Fruit fly (Drosophila melanogaster) whole organism: ENCODE results near the gene Usp8.

Experiments
- CG8478 ChIP-seq: fragments of >200 bp; optimal IDR thresholded peaks from 2 replicates; lab custom pipeline; 2018; ENCODE audit warnings: inconsistent platforms
- Dll ChIP-seq: fragments of >200 bp; optimal IDR thresholded peaks from 2 replicates; lab custom pipeline; 2017
- EcR ChIP-seq, 2 experiments: fragments of >200 bp; optimal IDR thresholded peaks; 2 replicates each; lab custom pipeline; 2017; ENCODE audit warnings: missing biosample characterization in 2 of 2, missing genetic modification characterization in 2 of 2, missing genetic modification reagents in 2 of 2
- pan ChIP-seq: fragments of >200 bp; optimal IDR thresholded peaks from 2 replicates; lab custom pipeline; 2017
- psq ChIP-seq: fragments of >200 bp; optimal IDR thresholded peaks from 2 replicates; lab custom pipeline; 2017
- usp ChIP-seq: fragments of >200 bp; optimal IDR thresholded peaks from 2 replicates; lab custom pipeline; 2017; ENCODE audit warnings: missing biosample characterization, missing genetic modification characterization, mixed read lengths

Usp8 gene

dm6 chr3R:21129617-21130016 is 4.4 kb upstream of the Usp8 start, which contains the start of gene Obp93a:
Gene Obp93a, minus strand, starts transcription at chr3R:21129717.
- TF ChIP-seq Dll (lab: Kevin White, UChicago), result no peak
- no peak for TF ChIP-seq usp (GFP tag; lab: Kevin White, UChicago)
- no peak for TF ChIP-seq CG8478 (lab: Kevin White, UChicago)
- TF ChIP-seq psq, result no peak
- TF ChIP-seq EcR (GFP tag; optimal IDR thresholded peaks at IDR 0.05; lab: Kevin White, UChicago), result no peak
- no peak for TF ChIP-seq pan

DNA sequence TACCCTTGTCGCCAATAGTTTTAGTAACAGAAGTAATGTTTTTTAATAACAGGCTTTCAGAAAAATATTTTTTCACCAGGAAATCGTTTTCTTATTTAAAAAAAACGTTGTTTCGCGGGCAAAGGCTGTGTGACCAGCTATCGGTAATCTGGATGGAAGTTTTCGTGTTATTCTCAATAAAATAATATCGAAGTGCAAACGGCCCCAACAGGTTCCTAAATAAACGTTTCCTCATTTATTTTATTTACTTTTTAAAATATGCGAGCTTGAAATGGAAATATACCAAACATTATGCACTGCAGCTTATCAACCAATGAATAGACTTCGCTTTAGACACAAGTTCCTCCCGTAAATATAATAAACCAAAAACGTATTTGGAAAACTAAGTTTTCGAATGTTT is 4.0 kb upstream of the Usp8 start, which contains the start of gene Ice2:
Gene Ice2 (plus strand): TSS at position 167 of the 400 bp plus-strand sequence.
- TF ChIP-seq psq (no peak), Dll (lab: Kevin White, UChicago) (no peak), CG8478 (lab: Kevin White, UChicago) (no peak), pan (no peak), EcR (GFP tag; optimal IDR thresholded peaks at IDR 0.05; lab: Kevin White, UChicago) (no peak), usp (GFP tag; lab: Kevin White, UChicago) (no peak)

dm6 chr3R:21133517-21133916 is 545 bp upstream of the Usp8 start, which contains the start of gene Trm7-34:
Gene Trm7-34, minus strand, starts transcription at chr3R:21133881.
- TF ChIP-seq CG8478 (lab: Kevin White, UChicago), result no peak

- TF ChIP-seq usp (GFP tag; lab: Kevin White, UChicago), result no peak
- TF ChIP-seq EcR (GFP tag; optimal IDR thresholded peaks at IDR 0.05; lab: Kevin White, UChicago), result no peak
- TF ChIP-seq pan, result no peak
- no peak for TF ChIP-seq psq
- no peak for TF ChIP-seq CG8478 (lab: Kevin White, UChicago)
- TF ChIP-seq Dll (lab: Kevin White, UChicago), result no peak
Observed at dm6 chr3R:21138220-21138754, 4.2 kb downstream of the Usp8 start, which contains the start of gene meigo. Gene meigo, plus strand, starts transcription at chr3R:21138270.

dm6 chr3R:21140458-21140857 is 6.4 kb downstream of the Usp8 start, which contains the start of gene SNF4Agamma:
Gene SNF4Agamma, plus strand, starts transcription at chr3R:21140739.
- TF ChIP-seq psq (no peak), usp (GFP tag; lab: Kevin White, UChicago) (no peak)

DNA sequence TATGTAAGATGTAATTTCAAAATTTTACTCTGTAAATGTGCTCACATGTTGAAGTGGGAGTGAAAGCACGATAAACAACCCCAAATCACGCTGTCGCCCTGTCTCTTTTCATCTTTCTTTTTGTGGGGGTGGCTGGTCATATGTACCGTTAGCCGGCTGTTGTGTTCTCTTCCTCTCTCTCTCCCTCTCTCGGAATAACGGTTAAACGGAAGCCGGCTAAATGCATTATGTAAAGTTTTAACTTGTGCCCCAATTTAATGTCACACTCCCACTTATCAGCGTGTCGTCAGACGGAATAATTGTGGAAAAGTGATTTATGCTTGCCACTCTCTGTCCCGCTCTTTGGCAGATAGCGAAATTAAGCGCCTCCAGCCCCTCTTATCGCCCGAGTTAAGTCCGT is 7.3 kb downstream of the Usp8 start:
- no peak for TF ChIP-seq pan
- TF ChIP-seq CG8478 (lab: Kevin White, UChicago), result no peak
- no peak for TF ChIP-seq Dll (lab: Kevin White, UChicago)
- no peak for TF ChIP-seq usp (GFP tag; lab: Kevin White, UChicago)
- TF ChIP-seq EcR (GFP tag; optimal IDR thresholded peaks at IDR 0.05; lab: Kevin White, UChicago), result no peak
- no peak for TF ChIP-seq psq

DNA sequence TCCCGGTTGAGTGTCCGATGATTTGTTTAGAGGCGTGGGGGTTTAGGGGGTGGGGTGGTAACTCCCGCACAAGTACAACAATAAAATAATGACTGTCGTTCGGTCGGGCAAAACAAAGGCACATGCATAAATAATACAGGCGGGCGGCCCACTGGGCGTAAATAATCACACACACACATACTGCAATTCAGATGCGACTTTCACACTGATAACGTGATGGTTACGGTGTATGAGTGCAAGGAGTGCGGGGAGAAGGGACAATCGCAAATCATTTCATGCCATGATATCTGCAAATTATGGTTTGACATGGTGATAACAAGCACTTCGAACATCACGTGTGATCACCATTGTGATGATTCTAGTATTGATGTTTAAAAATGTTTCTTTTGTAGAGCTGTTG is 16.0 kb downstream of the Usp8 start:
- no peak for TF ChIP-seq Dll (lab: Kevin White, UChicago)
- TF ChIP-seq pan, result no peak
- TF ChIP-seq EcR (GFP tag; optimal IDR thresholded peaks at IDR 0.05; lab: Kevin White, UChicago), result no peak
- no peak for TF ChIP-seq CG8478 (lab: Kevin White, UChicago)
- no peak for TF ChIP-seq usp (GFP tag; lab: Kevin White, UChicago)
- no peak for TF ChIP-seq psq

dm6 chr3R:21151090-21151870 is 17.2 kb downstream of the Usp8 start:
- TF ChIP-seq psq (no peak), usp (GFP tag; lab: Kevin White, UChicago) (no peak), Dll (lab: Kevin White, UChicago) (no peak), CG8478 (lab: Kevin White, UChicago) (no peak), EcR (GFP tag; optimal IDR thresholded peaks at IDR 0.05; lab: Kevin White, UChicago) (no peak), pan (no peak)

DNA sequence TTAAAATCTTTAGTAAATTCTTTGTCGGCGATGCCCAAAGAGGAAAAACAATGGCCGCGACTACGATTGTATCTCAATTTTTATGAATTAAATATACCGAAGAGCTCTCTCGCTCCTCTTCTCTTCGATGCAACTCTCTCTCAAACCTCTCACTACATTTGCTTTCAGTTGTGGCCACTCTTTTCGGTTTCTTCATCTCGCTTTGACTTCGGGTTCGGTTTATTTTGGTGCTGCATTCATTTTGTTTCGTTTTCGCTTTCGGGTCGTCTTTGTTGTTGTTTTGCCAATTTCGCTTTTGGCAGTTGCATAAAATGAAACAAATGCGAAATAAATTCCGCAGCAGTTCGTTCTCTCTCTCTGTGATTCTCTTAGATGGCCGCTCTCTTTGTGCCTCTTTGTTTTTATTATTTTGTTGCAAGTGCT is 18.8 kb downstream of the Usp8 start:
- TF ChIP-seq CG8478 (lab: Kevin White, UChicago) (no peak), psq (no peak), pan (no peak), Dll (lab: Kevin White, UChicago) (no peak), usp (GFP tag; lab: Kevin White, UChicago) (no peak), EcR (GFP tag; optimal IDR thresholded peaks at IDR 0.05; lab: Kevin White, UChicago) (no peak)

DNA sequence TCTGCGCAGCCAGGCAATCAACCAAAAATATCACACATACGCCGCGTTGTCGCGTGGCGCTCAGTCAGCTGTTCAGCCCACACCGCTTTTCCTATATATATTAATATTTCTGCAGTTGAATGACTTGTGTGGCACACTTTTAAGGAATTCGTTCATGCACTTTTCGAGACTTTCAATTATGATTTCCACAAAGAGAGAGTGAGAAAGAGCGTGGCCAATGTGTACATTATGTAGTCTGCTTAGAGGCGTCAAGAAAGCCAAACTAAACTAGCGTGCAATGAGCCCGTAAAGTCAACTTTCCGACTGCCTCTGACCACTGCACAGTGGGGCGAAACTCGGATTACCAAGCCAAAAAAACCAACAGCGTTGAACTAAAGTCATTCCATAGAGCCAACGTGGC is 20.1 kb downstream of the Usp8 start:
- TF ChIP-seq usp (GFP tag; lab: Kevin White, UChicago) (no peak), CG8478 (lab: Kevin White, UChicago) (no peak), psq (no peak), Dll (lab: Kevin White, UChicago) (no peak), pan (no peak), EcR (GFP tag; optimal IDR thresholded peaks at IDR 0.05; lab: Kevin White, UChicago) (no peak)

DNA sequence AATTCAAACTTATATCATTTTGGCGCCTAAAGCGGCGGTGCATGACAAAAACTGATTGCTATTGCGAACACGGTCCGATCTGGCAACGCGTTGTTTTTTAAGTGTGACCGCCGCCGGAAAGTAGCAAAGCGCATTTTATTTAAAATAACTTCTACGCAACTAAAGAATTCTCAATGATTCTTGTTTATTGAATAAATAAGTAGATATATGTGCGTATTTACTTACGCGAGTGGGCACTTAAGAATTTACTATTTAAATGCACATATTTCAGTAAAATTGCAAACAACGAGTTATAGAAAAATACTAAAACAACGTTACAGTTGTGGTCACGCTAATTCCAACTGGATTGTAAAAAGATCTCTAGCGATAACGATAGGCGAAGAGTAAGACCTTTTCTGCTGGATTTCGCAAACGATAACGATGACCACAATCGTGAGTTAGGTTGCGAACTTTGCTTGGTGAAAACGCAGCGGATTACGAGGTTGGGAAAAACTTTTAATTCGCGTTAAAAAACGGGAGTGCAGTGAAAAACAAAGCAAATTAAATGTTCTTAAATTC is 21.9 kb downstream of the Usp8 start:
- TF ChIP-seq usp (GFP tag; lab: Kevin White, UChicago) (no peak), CG8478 (lab: Kevin White, UChicago) (no peak), pan (no peak), Dll (lab: Kevin White, UChicago) (no peak), psq (no peak), EcR (GFP tag; optimal IDR thresholded peaks at IDR 0.05; lab: Kevin White, UChicago) (no peak)
